Worm (Caenorhabditis elegans) whole organism, midembryonic: ENCODE data around the gene F52E1.3.

ENCODE experiments used
- cog-1 ChIP-seq: sonication (generic microtip); optimal IDR thresholded peaks from 2 replicates; lab custom pipeline; 2016; ENCODE audit warnings: missing genetic modification characterization, missing compliant biosample characterization
- flt-1 ChIP-seq: fragments of 200-800 bp; sonication (Bioruptor generic); IDR thresholded peaks from 2 replicates; pipeline ENCODE4 v1.3.6; 2022; ENCODE audit warnings: missing genetic modification characterization, missing compliant biosample characterization
- med-1 ChIP-seq: sonication (generic microtip); optimal IDR thresholded peaks from 2 replicates; lab custom pipeline; 2017; ENCODE audit warnings: missing genetic modification characterization, mild to moderate bottlenecking, missing compliant biosample characterization, antibody characterized with exemption, missing genetic modification reagents; ENCODE audit not compliant: insufficient read depth
- ref-1 ChIP-seq: fragments of 200-800 bp; sonication (Bioruptor generic); conservative IDR thresholded peaks from 2 replicates; pipeline ENCODE4 v1.3.6; 2022; ENCODE audit warnings: missing genetic modification reagents, missing genetic modification characterization, missing compliant biosample characterization
- ztf-23 ChIP-seq: fragments of 200-800 bp; sonication (Bioruptor generic); IDR thresholded peaks from 2 replicates; pipeline ENCODE4 v1.3.6; 2022; ENCODE audit warnings: missing genetic modification reagents, missing genetic modification characterization, missing compliant biosample characterization
- ztf-29 ChIP-seq: fragments of 200-800 bp; sonication (Bioruptor generic); IDR thresholded peaks from 2 replicates; pipeline ENCODE4 v1.3.6; 2022; ENCODE audit warnings: missing genetic modification reagents, missing genetic modification characterization, missing compliant biosample characterization

- TF ChIP-seq ztf-23: no peak
- no peak for TF ChIP-seq ref-1 (GFP tag; lab: Robert Waterston, UW)
- no peak for TF ChIP-seq flt-1 (GFP tag; lab: Robert Waterston, UW)
- no peak for TF ChIP-seq cog-1 (tag; lab: Kevin White, UChicago)
- no peak for TF ChIP-seq ztf-29
- TF ChIP-seq med-1 (GFP tag; lab: Kevin White, UChicago): no peak
These were observed 44.6 kb upstream of the F52E1.3 start for ce11 chrV:8349950-8350349.
